Worm (Caenorhabditis elegans) whole organism, L2 larva: Measurements from ENCODE around the gene epic-3.

Source experiments
- lin-39 ChIP-seq: fragments of 150-350 bp; optimal IDR thresholded peaks from 2 replicates; lab custom pipeline; 2014; ENCODE audit warnings: missing biosample characterization, missing genetic modification reagents, missing genetic modification characterization
- mdl-1 ChIP-seq, 2 experiments: fragments of 150-350 bp in 1 of 2; sonication (generic microtip) in 1 of 2; optimal IDR thresholded peaks; 2 replicates each; lab custom pipeline; 2017; ENCODE audit warnings: missing biosample characterization in 2 of 2, missing genetic modification characterization in 2 of 2
- nhr-10 ChIP-seq: sonication (generic microtip); optimal IDR thresholded peaks from 2 replicates; lab custom pipeline; 2017; ENCODE audit warnings: missing biosample characterization, missing genetic modification characterization

- no peak for TF ChIP-seq nhr-10
- TF ChIP-seq lin-39 (tag; lab: Kevin White, UChicago), result no peak
- no peak for TF ChIP-seq mdl-1 (tag; optimal IDR thresholded peaks at IDR 0.05; lab: Kevin White, UChicago)
Measured at ce11 chrIV:1708426-1708826, 15.8 kb downstream of the epic-3 start.
